Fruit fly (Drosophila melanogaster) whole organism, embryonic: Measurements from ENCODE around the gene Wnt6.

Experiments used
- CG10274 ChIP-seq: fragments of 200-800 bp; sonication (Bioruptor generic); optimal IDR thresholded peaks from 3 replicates; lab custom pipeline; 2017; ENCODE audit warnings: missing biosample characterization, mild to moderate bottlenecking, missing genetic modification characterization
- CG10321 ChIP-seq: fragments of 200-800 bp; sonication (Bioruptor generic); IDR thresholded peaks from 2 replicates; pipeline ENCODE4 v1.3.6; 2022; ENCODE audit warnings: missing biosample characterization, missing genetic modification characterization
- CG10654 ChIP-seq: fragments of 200-800 bp; sonication (Bioruptor generic); optimal IDR thresholded peaks from 2 replicates; lab custom pipeline; 2016; ENCODE audit warnings: missing biosample characterization, missing genetic modification characterization
- CG11504 ChIP-seq: fragments of 200-800 bp; sonication (Bioruptor generic); optimal IDR thresholded peaks from 3 replicates; lab custom pipeline; 2019; ENCODE audit warnings: missing biosample characterization, mild to moderate bottlenecking, missing genetic modification characterization, moderate library complexity
- CG12104 ChIP-seq: fragments of 200-800 bp; sonication (Bioruptor generic); optimal IDR thresholded peaks from 3 replicates; lab custom pipeline; 2016; ENCODE audit warnings: missing biosample characterization, missing genetic modification characterization
- CG12942 ChIP-seq: fragments of 200-800 bp; sonication (Bioruptor generic); optimal IDR thresholded peaks from 3 replicates; lab custom pipeline; 2016; ENCODE audit warnings: missing biosample characterization, missing genetic modification characterization
- CG13123 ChIP-seq: fragments of 200-800 bp; sonication (Bioruptor generic); optimal IDR thresholded peaks from 2 replicates; lab custom pipeline; 2016; ENCODE audit warnings: missing biosample characterization, missing genetic modification characterization
- CG14050 ChIP-seq: fragments of 200-800 bp; sonication (Bioruptor generic); IDR thresholded peaks from 3 replicates; pipeline ENCODE4 v1.3.6; 2022; ENCODE audit warnings: missing biosample characterization, missing genetic modification characterization
- CG14965 ChIP-seq: fragments of 200-800 bp; sonication (Bioruptor generic); optimal IDR thresholded peaks from 2 replicates; lab custom pipeline; 2016; ENCODE audit warnings: missing biosample characterization, missing genetic modification characterization, borderline replicate concordance
- CG15514 ChIP-seq: fragments of 200-800 bp; sonication (Bioruptor generic); optimal IDR thresholded peaks from 3 replicates; lab custom pipeline; 2017; ENCODE audit warnings: missing biosample characterization, missing genetic modification characterization, mild to moderate bottlenecking, moderate library complexity, missing genetic modification reagents
- CG1832 ChIP-seq: fragments of 200-800 bp; sonication (Bioruptor generic); optimal IDR thresholded peaks from 2 replicates; lab custom pipeline; 2017; ENCODE audit warnings: missing biosample characterization, mild to moderate bottlenecking, missing genetic modification characterization, inconsistent platforms
- CG2202 ChIP-seq: fragments of 200-800 bp; sonication (Bioruptor generic); optimal IDR thresholded peaks from 2 replicates; lab custom pipeline; 2018; ENCODE audit warnings: missing biosample characterization, mild to moderate bottlenecking, missing genetic modification characterization
- CG2712 ChIP-seq: fragments of 200-800 bp; optimal IDR thresholded peaks from 3 replicates; lab custom pipeline; 2019; ENCODE audit warnings: missing biosample characterization, mild to moderate bottlenecking, missing genetic modification characterization, moderate library complexity
- CG2889 ChIP-seq: fragments of 200-800 bp; sonication (Bioruptor generic); IDR thresholded peaks from 3 replicates; pipeline ENCODE4 v1.3.6; 2022; ENCODE audit warnings: missing biosample characterization, missing genetic modification characterization
- CG31388 ChIP-seq: fragments of 200-800 bp; sonication (Bioruptor generic); optimal IDR thresholded peaks from 2 replicates; lab custom pipeline; 2016; ENCODE audit warnings: missing biosample characterization, missing genetic modification characterization
- CG32532 ChIP-seq: fragments of 200-800 bp; sonication (Bioruptor generic); IDR thresholded peaks from 2 replicates; pipeline ENCODE4 v1.3.6; 2022; ENCODE audit warnings: missing biosample characterization, missing genetic modification characterization
- CG33213 ChIP-seq: fragments of 200-800 bp; sonication (Bioruptor generic); optimal IDR thresholded peaks from 3 replicates; lab custom pipeline; 2016; ENCODE audit warnings: missing biosample characterization, missing genetic modification characterization
- CG33557 ChIP-seq: fragments of 200-800 bp; sonication (Bioruptor generic); optimal IDR thresholded peaks from 2 replicates; lab custom pipeline; 2019; ENCODE audit warnings: missing biosample characterization, mild to moderate bottlenecking, missing genetic modification characterization, moderate library complexity
- CG4820 ChIP-seq: fragments of 200-800 bp; sonication (Bioruptor generic); optimal IDR thresholded peaks from 3 replicates; lab custom pipeline; 2016; ENCODE audit warnings: missing biosample characterization, missing genetic modification characterization
- CG6654 ChIP-seq: fragments of 200-800 bp; sonication (Bioruptor generic); optimal IDR thresholded peaks from 2 replicates; lab custom pipeline; 2017; ENCODE audit warnings: missing biosample characterization, mild to moderate bottlenecking, missing genetic modification characterization
- CG7839 ChIP-seq: fragments of 200-800 bp; sonication (Bioruptor generic); optimal IDR thresholded peaks from 3 replicates; lab custom pipeline; 2018; ENCODE audit warnings: missing biosample characterization, mild to moderate bottlenecking, missing genetic modification characterization, moderate library complexity
- CrebB ChIP-seq: fragments of 200-800 bp; sonication (Bioruptor generic); optimal IDR thresholded peaks from 3 replicates; lab custom pipeline; 2018; ENCODE audit warnings: missing biosample characterization, mild to moderate bottlenecking, missing genetic modification characterization
- Dbx ChIP-seq: fragments of 200-800 bp; sonication (Bioruptor generic); IDR thresholded peaks from 3 replicates; pipeline ENCODE4 v1.3.6; 2022; ENCODE audit warnings: missing biosample characterization, missing genetic modification characterization
- Deaf1 ChIP-seq: fragments of 200-800 bp; optimal IDR thresholded peaks from 3 replicates; lab custom pipeline; 2019; ENCODE audit warnings: missing biosample characterization, mild to moderate bottlenecking, missing genetic modification characterization, moderate library complexity
- Dll ChIP-seq: fragments of 200-800 bp; sonication (Bioruptor generic); IDR thresholded peaks from 4 replicates; pipeline ENCODE4 v1.3.6; 2022; ENCODE audit warnings: missing biosample characterization, missing genetic modification characterization; ENCODE audit not compliant: partially characterized antibody
- Doc2 ChIP-seq: fragments of 200-800 bp; sonication (Bioruptor generic); IDR thresholded peaks from 2 replicates; pipeline ENCODE4 v1.3.6; 2022; ENCODE audit warnings: missing biosample characterization, missing genetic modification characterization
- Dp ChIP-seq: fragments of 200-800 bp; sonication (Bioruptor generic); optimal IDR thresholded peaks from 2 replicates; lab custom pipeline; 2018; ENCODE audit warnings: missing biosample characterization, mild to moderate bottlenecking, missing genetic modification characterization, moderate library complexity
- Elba2 ChIP-seq: fragments of 200-800 bp; sonication (Bioruptor generic); optimal IDR thresholded peaks from 3 replicates; lab custom pipeline; 2016; ENCODE audit warnings: missing biosample characterization, missing genetic modification characterization
- GATAe ChIP-seq: fragments of 200-800 bp; sonication (Bioruptor generic); conservative IDR thresholded peaks from 2 replicates; pipeline ENCODE4 v1.3.6; 2022; ENCODE audit warnings: missing biosample characterization, missing genetic modification characterization
- Gug ChIP-seq: fragments of 200-800 bp; sonication (Bioruptor generic); IDR thresholded peaks from 4 replicates; pipeline ENCODE4 v1.3.6; 2022; ENCODE audit warnings: missing biosample characterization, missing genetic modification characterization
- HLH4C ChIP-seq: fragments of 200-800 bp; sonication (Bioruptor generic); IDR thresholded peaks from 3 replicates; pipeline ENCODE4 v1.3.6; 2022; ENCODE audit warnings: missing biosample characterization, missing genetic modification characterization; ENCODE audit not compliant: partially characterized antibody
- Hand ChIP-seq: fragments of 200-800 bp; sonication (Bioruptor generic); optimal IDR thresholded peaks from 2 replicates; lab custom pipeline; 2017; ENCODE audit warnings: mild to moderate bottlenecking, missing biosample characterization, missing genetic modification reagents, missing genetic modification characterization
- NC2β ChIP-seq: fragments of 200-800 bp; sonication (Bioruptor generic); optimal IDR thresholded peaks from 2 replicates; lab custom pipeline; 2016; ENCODE audit warnings: missing biosample characterization, missing genetic modification characterization
- Nf-YC ChIP-seq: fragments of 200-800 bp; optimal IDR thresholded peaks from 3 replicates; lab custom pipeline; 2019; ENCODE audit warnings: missing biosample characterization, mild to moderate bottlenecking, missing genetic modification characterization, moderate library complexity
- Oaz ChIP-seq: fragments of 200-800 bp; sonication (Bioruptor generic); IDR thresholded peaks from 2 replicates; pipeline ENCODE4 v1.3.6; 2022; ENCODE audit warnings: missing biosample characterization, missing genetic modification characterization
- Oli ChIP-seq: fragments of 200-800 bp; sonication (Bioruptor generic); optimal IDR thresholded peaks from 2 replicates; lab custom pipeline; 2018; ENCODE audit warnings: missing biosample characterization, mild to moderate bottlenecking, missing genetic modification characterization, moderate library complexity
- Usf ChIP-seq: fragments of 200-800 bp; sonication (Bioruptor generic); optimal IDR thresholded peaks from 2 replicates; lab custom pipeline; 2017; ENCODE audit warnings: missing genotype, missing biosample characterization, missing genetic modification characterization
- Vsx1 ChIP-seq: fragments of 200-800 bp; sonication (Bioruptor generic); optimal IDR thresholded peaks from 2 replicates; lab custom pipeline; 2017; ENCODE audit warnings: missing biosample characterization, mild to moderate bottlenecking, missing genetic modification characterization, missing genetic modification reagents
- ab ChIP-seq: fragments of 200-800 bp; sonication (Bioruptor generic); optimal IDR thresholded peaks from 2 replicates; lab custom pipeline; 2016; ENCODE audit warnings: missing biosample characterization, missing genetic modification characterization
- bowl ChIP-seq: fragments of 200-800 bp; sonication (Bioruptor generic); IDR thresholded peaks from 2 replicates; pipeline ENCODE4 v1.3.6; 2022; ENCODE audit warnings: missing biosample characterization, missing genetic modification characterization
- chn ChIP-seq: fragments of 200-800 bp; sonication (Bioruptor generic); optimal IDR thresholded peaks from 2 replicates; lab custom pipeline; 2016; ENCODE audit warnings: missing biosample characterization, missing genetic modification characterization
- dati ChIP-seq: fragments of 200-800 bp; sonication (Bioruptor generic); IDR thresholded peaks from 2 replicates; pipeline ENCODE4 v1.3.6; 2022; ENCODE audit warnings: missing biosample characterization, missing genetic modification characterization
- her ChIP-seq: fragments of 200-800 bp; sonication (Bioruptor generic); optimal IDR thresholded peaks from 2 replicates; lab custom pipeline; 2016; ENCODE audit warnings: missing biosample characterization, missing genetic modification characterization
- hth ChIP-seq: fragments of >200 bp; optimal IDR thresholded peaks from 2 replicates; lab custom pipeline; 2017; ENCODE audit warnings: inconsistent platforms
- ind ChIP-seq: fragments of 200-800 bp; sonication (Bioruptor generic); optimal IDR thresholded peaks from 3 replicates; lab custom pipeline; 2016; ENCODE audit warnings: missing biosample characterization, missing genetic modification characterization
- jigr1 ChIP-seq: fragments of 200-800 bp; sonication (Bioruptor generic); IDR thresholded peaks from 3 replicates; pipeline ENCODE4 v1.3.6; 2022; ENCODE audit warnings: missing biosample characterization, missing genetic modification characterization
- pan ChIP-seq, 4 experiments: fragments of >200 bp in 3 of 4; fragments of 200-800 bp in 1 of 4; sonication (Bioruptor generic) in 1 of 4; optimal IDR thresholded peaks in 3 of 4; IDR thresholded peaks in 1 of 4; 2 replicates each; pipeline versions ENCODE4 v1.3.6 to Lab custom; 2017 to 2022; ENCODE audit warnings: missing biosample characterization in 2 of 4, missing genetic modification characterization in 2 of 4, mixed read lengths in 1 of 4
- sd ChIP-seq: fragments of 200-800 bp; sonication (Bioruptor generic); optimal IDR thresholded peaks from 3 replicates; lab custom pipeline; 2018; ENCODE audit warnings: missing biosample characterization, mild to moderate bottlenecking, missing genetic modification characterization, moderate library complexity
- ttk ChIP-seq: fragments of 200-800 bp; sonication (Bioruptor generic); IDR thresholded peaks from 2 replicates; pipeline ENCODE4 v2.1.2; 2022; ENCODE audit warnings: missing biosample characterization, missing genetic modification characterization
- yki ChIP-seq: fragments of >200 bp; optimal IDR thresholded peaks from 3 replicates; lab custom pipeline; 2018
- zen2 ChIP-seq: fragments of 200-800 bp; sonication (Bioruptor generic); IDR thresholded peaks from 3 replicates; pipeline ENCODE4 v1.3.6; 2022; ENCODE audit warnings: missing biosample characterization, missing genetic modification characterization; ENCODE audit not compliant: partially characterized antibody

Gene Wnt6

dm6 chr2L:7295924-7296323 is 37.6 kb upstream of the Wnt6 start:
- TF ChIP-seq Dp (no peak), jigr1 (0 out of 3 replicates have a peak, but pooled peaks have one; percentile 19), CG31388 (GFP tag; lab: Kevin White, UChicago) (no peak), Gug (GFP tag; lab: Robert Waterston, UW) (no peak), her (no peak), CG10321 (GFP tag; lab: Robert Waterston, UW) (no peak), zen2 (no peak), Vsx1 (GFP tag; lab: Kevin White, UChicago) (peak; percentile 34), Usf (peak; percentile 53), CG14050 (GFP tag; lab: Robert Waterston, UW) (peak; percentile 56; the same call in 1 of the 3 replicates), Doc2 (GFP tag; lab: Robert Waterston, UW) (no peak), CG10654 (GFP tag; lab: Kevin White, UChicago) (peak; percentile 63), HLH4C (no peak), CG2712 (tag; lab: Kevin White, UChicago) (peak; percentile 92), yki (no peak), hth (no peak), Oli (tag; lab: Kevin White, UChicago) (peak; percentile 83), CG15514 (GFP tag; lab: Kevin White, UChicago) (no peak), GATAe (GFP tag; lab: Robert Waterston, UW) (no peak), chn (peak; percentile 43), ab (GFP tag; lab: Kevin White, UChicago) (no peak), CrebB (peak; percentile 41), CG12104 (GFP tag; lab: Kevin White, UChicago) (peak; percentile 47), Oaz (GFP tag; lab: Robert Waterston, UW) (0 out of 2 replicates have a peak, but pooled peaks have one; percentile 33), ttk (peak; percentile 71), CG14965 (no peak), Nf-YC (tag; lab: Kevin White, UChicago) (peak; percentile 26), CG33213 (GFP tag; lab: Kevin White, UChicago) (peak; percentile 6), CG1832 (GFP tag; lab: Kevin White, UChicago) (no peak), Hand (GFP tag; lab: Kevin White, UChicago) (no peak), dati (no peak), CG2202 (tag; lab: Kevin White, UChicago) (peak; percentile 78), sd (tag; lab: Kevin White, UChicago) (peak; percentile 20), Elba2 (GFP tag; lab: Kevin White, UChicago) (peak; percentile 5), CG6654 (GFP tag; lab: Kevin White, UChicago) (peak; percentile 50), Dbx (GFP tag; lab: Robert Waterston, UW) (no peak), NC2β (GFP tag; lab: Kevin White, UChicago) (peak; percentile 49), CG33557 (GFP tag; lab: Kevin White, UChicago) (peak; percentile 87), ind (GFP tag; lab: Kevin White, UChicago) (peak; percentile 64), CG13123 (GFP tag; lab: Kevin White, UChicago) (no peak), CG32532 (GFP tag; lab: Robert Waterston, UW) (no peak), Dll (no peak), CG2889 (GFP tag; lab: Robert Waterston, UW) (no peak), bowl (GFP tag; lab: Robert Waterston, UW) (no peak), CG10274 (no peak), CG12942 (GFP tag; lab: Kevin White, UChicago) (peak; percentile 53), CG11504 (tag; lab: Kevin White, UChicago) (peak; percentile 90), Deaf1 (tag; lab: Kevin White, UChicago) (peak; percentile 35), CG4820 (peak; percentile 81), pan (optimal IDR thresholded peaks at IDR 0.05; lab: Kevin White, UChicago) (no peak), pan (GFP tag; optimal IDR thresholded peaks at IDR 0.05 in 1 of 2, IDR thresholded peaks at IDR 0.05 in 1 of 2) (peak in 1 of 2 experiments; percentile 66), CG7839 (tag; lab: Kevin White, UChicago) (peak; percentile 82)
